Worm (Caenorhabditis elegans) whole organism, L1 larva: ENCODE data around the gene tat-1.
A peak's percentile ranks its signal among the peaks of the same experiment; 100 is the strongest.

Source experiments
- C04F5.9 ChIP-seq: sonication (generic microtip); optimal IDR thresholded peaks from 2 replicates; lab custom pipeline; 2016; ENCODE audit warnings: missing genetic modification characterization, missing compliant biosample characterization
- C16A3.4 ChIP-seq: fragments of 150-350 bp; optimal IDR thresholded peaks from 2 replicates; lab custom pipeline; 2014; ENCODE audit warnings: missing biosample characterization, missing genetic modification characterization
- F16B12.6 ChIP-seq: fragments of 150-350 bp; optimal IDR thresholded peaks from 2 replicates; lab custom pipeline; 2014; ENCODE audit warnings: missing biosample characterization, missing genetic modification characterization
- Y116A8C.19 ChIP-seq: sonication (generic microtip); optimal IDR thresholded peaks from 2 replicates; lab custom pipeline; 2016; ENCODE audit warnings: missing compliant biosample characterization, missing genetic modification characterization, borderline replicate concordance
- aha-1 ChIP-seq: fragments of 150-350 bp; optimal IDR thresholded peaks from 2 replicates; lab custom pipeline; 2014; ENCODE audit warnings: missing biosample characterization, missing genetic modification characterization
- blmp-1 ChIP-seq: fragments of 150-350 bp; optimal IDR thresholded peaks from 2 replicates; lab custom pipeline; 2014; ENCODE audit warnings: missing biosample characterization, missing genetic modification characterization
- ceh-63 ChIP-seq: fragments of 200-800 bp; sonication (Bioruptor generic); optimal IDR thresholded peaks from 2 replicates; lab custom pipeline; 2018; ENCODE audit warnings: mild to moderate bottlenecking, missing genetic modification characterization, missing compliant biosample characterization
- ceh-8 ChIP-seq: fragments of 200-800 bp; sonication (Bioruptor generic); optimal IDR thresholded peaks from 2 replicates; lab custom pipeline; 2018; ENCODE audit warnings: mild to moderate bottlenecking, missing genetic modification characterization, moderate library complexity, missing compliant biosample characterization
- ceh-82 ChIP-seq, 3 experiments: fragments of 150-350 bp in 1 of 3; sonication (generic microtip) in 2 of 3; optimal IDR thresholded peaks; 2 replicates each; lab custom pipeline; 2014 to 2017; ENCODE audit warnings: missing biosample characterization in 3 of 3, missing genetic modification characterization in 3 of 3
- ces-1 ChIP-seq: fragments of 150-350 bp; optimal IDR thresholded peaks from 2 replicates; lab custom pipeline; 2014; ENCODE audit warnings: missing biosample characterization, missing genetic modification reagents, missing genetic modification characterization
- dpl-1 ChIP-seq, 3 experiments: fragments of 150-350 bp in 2 of 3; sonication (generic microtip) in 1 of 3; optimal IDR thresholded peaks; 2 replicates each; lab custom pipeline; 2014 to 2017; ENCODE audit warnings: missing biosample characterization in 3 of 3, missing genetic modification characterization in 3 of 3, missing genetic modification reagents in 3 of 3
- efl-1 ChIP-seq, 4 experiments: fragments of 150-350 bp; optimal IDR thresholded peaks in 3 of 4; peaks in 1 of 4; 1 replicate in 1 of 4; 2 replicates in 3 of 4; lab custom pipeline; 2014; ENCODE audit warnings: missing biosample characterization in 2 of 4, missing genetic modification characterization in 2 of 4, missing genetic modification reagents in 2 of 4
- elt-2 ChIP-seq: sonication (generic microtip); optimal IDR thresholded peaks from 2 replicates; lab custom pipeline; 2016; ENCODE audit warnings: missing genetic modification characterization, mild to moderate bottlenecking, inconsistent platforms, missing compliant biosample characterization, missing genetic modification reagents
- ets-5 ChIP-seq: fragments of 200-800 bp; sonication (Bioruptor generic); IDR thresholded peaks from 2 replicates; pipeline ENCODE4 v1.3.6; 2022; ENCODE audit warnings: missing genetic modification characterization, missing compliant biosample characterization
- fkh-8 ChIP-seq: sonication (generic microtip); optimal IDR thresholded peaks from 2 replicates; lab custom pipeline; 2016; ENCODE audit warnings: mild to moderate bottlenecking, missing genetic modification characterization, missing compliant biosample characterization
- grh-1 ChIP-seq: fragments of 200-800 bp; sonication (Bioruptor generic); IDR thresholded peaks from 2 replicates; pipeline ENCODE4 v1.3.6; 2022; ENCODE audit warnings: missing genetic modification reagents, missing genetic modification characterization, missing compliant biosample characterization
- hpl-2 ChIP-seq: fragments of 150-350 bp; optimal IDR thresholded peaks from 2 replicates; lab custom pipeline; 2014; ENCODE audit warnings: missing biosample characterization, missing genetic modification reagents, missing genetic modification characterization
- irx-1 ChIP-seq: sonication (generic microtip); optimal IDR thresholded peaks from 2 replicates; lab custom pipeline; 2016; ENCODE audit warnings: missing genetic modification characterization, missing compliant biosample characterization
- isw-1 ChIP-seq: fragments of 200-800 bp; sonication (Bioruptor generic); IDR thresholded peaks from 2 replicates; pipeline ENCODE4 v1.3.6; 2022; ENCODE audit warnings: missing genetic modification characterization, missing compliant biosample characterization
- jun-1 ChIP-seq: fragments of 150-350 bp; optimal IDR thresholded peaks from 2 replicates; lab custom pipeline; 2014; ENCODE audit warnings: missing biosample characterization, missing genetic modification reagents, missing genetic modification characterization
- lin-13 ChIP-seq: fragments of 150-350 bp; optimal IDR thresholded peaks from 2 replicates; lab custom pipeline; 2014; ENCODE audit warnings: missing biosample characterization, missing genetic modification reagents, missing genetic modification characterization
- lin-15B ChIP-seq: fragments of 150-350 bp; sonication (generic microtip); optimal IDR thresholded peaks from 3 replicates; lab custom pipeline; 2014; ENCODE audit warnings: missing biosample characterization, missing genetic modification characterization
- lin-39 ChIP-seq: fragments of 150-350 bp; optimal IDR thresholded peaks from 2 replicates; lab custom pipeline; 2014; ENCODE audit warnings: missing biosample characterization, missing genetic modification reagents, missing genetic modification characterization
- mef-2 ChIP-seq: fragments of 150-350 bp; optimal IDR thresholded peaks from 2 replicates; lab custom pipeline; 2014; ENCODE audit warnings: missing biosample characterization, missing genetic modification characterization
- nhr-11 ChIP-seq: fragments of 150-350 bp; optimal IDR thresholded peaks from 2 replicates; lab custom pipeline; 2014; ENCODE audit warnings: missing biosample characterization, missing genetic modification characterization
- nhr-12 ChIP-seq: sonication (generic microtip); optimal IDR thresholded peaks from 2 replicates; lab custom pipeline; 2017; ENCODE audit warnings: missing biosample characterization, missing genetic modification characterization
- nhr-19 ChIP-seq: fragments of 200-800 bp; sonication (Bioruptor generic); conservative IDR thresholded peaks from 2 replicates; pipeline ENCODE4 v1.3.6; 2022; ENCODE audit warnings: missing genetic modification characterization, missing compliant biosample characterization
- nhr-20 ChIP-seq: sonication (generic microtip); optimal IDR thresholded peaks from 2 replicates; lab custom pipeline; 2016; ENCODE audit warnings: mild to moderate bottlenecking, missing genetic modification characterization, missing compliant biosample characterization
- nhr-237 ChIP-seq: fragments of 150-350 bp; optimal IDR thresholded peaks from 2 replicates; lab custom pipeline; 2014; ENCODE audit warnings: missing biosample characterization, missing genetic modification characterization
- nhr-28 ChIP-seq: fragments of 150-350 bp; optimal IDR thresholded peaks from 2 replicates; lab custom pipeline; 2014; ENCODE audit warnings: missing biosample characterization, missing genetic modification characterization
- nhr-84 ChIP-seq: sonication (generic microtip); optimal IDR thresholded peaks from 2 replicates; lab custom pipeline; 2017; ENCODE audit warnings: missing biosample characterization, missing genetic modification characterization
- nhr-85 ChIP-seq: sonication (generic microtip); peaks from one replicate; lab custom pipeline; 2016; ENCODE audit warnings: missing genetic modification characterization, inconsistent platforms, missing compliant biosample characterization
- pax-3 ChIP-seq: fragments of 200-800 bp; sonication (Bioruptor generic); optimal IDR thresholded peaks from 2 replicates; lab custom pipeline; 2018; ENCODE audit warnings: mild to moderate bottlenecking, missing genetic modification characterization, moderate library complexity, missing compliant biosample characterization
- skn-1 ChIP-seq: fragments of 150-350 bp; optimal IDR thresholded peaks from 2 replicates; lab custom pipeline; 2014; ENCODE audit warnings: missing biosample characterization, missing genetic modification characterization
- snu-23 ChIP-seq: sonication (generic microtip); optimal IDR thresholded peaks from 2 replicates; lab custom pipeline; 2016; ENCODE audit warnings: missing genetic modification characterization, missing compliant biosample characterization
- sptf-1 ChIP-seq: fragments of 150-350 bp; optimal IDR thresholded peaks from 2 replicates; lab custom pipeline; 2014; ENCODE audit warnings: missing biosample characterization, missing genetic modification characterization
- tbx-2 ChIP-seq: sonication (generic microtip); optimal IDR thresholded peaks from 2 replicates; lab custom pipeline; 2016; ENCODE audit warnings: missing genetic modification characterization, missing compliant biosample characterization
- tlp-1 ChIP-seq: fragments of 150-350 bp; optimal IDR thresholded peaks from 2 replicates; lab custom pipeline; 2014; ENCODE audit warnings: missing biosample characterization, missing genetic modification characterization
- unc-30 ChIP-seq: sonication (generic microtip); optimal IDR thresholded peaks from 2 replicates; lab custom pipeline; 2017; ENCODE audit warnings: missing biosample characterization, missing genetic modification characterization
- unc-86 ChIP-seq: sonication (generic microtip); optimal IDR thresholded peaks from 2 replicates; lab custom pipeline; 2016; ENCODE audit warnings: missing genetic modification characterization, missing compliant biosample characterization
- vab-15 ChIP-seq: sonication (generic microtip); optimal IDR thresholded peaks from 2 replicates; lab custom pipeline; 2017; ENCODE audit warnings: missing genotype, mild to moderate bottlenecking, missing genetic modification characterization, missing compliant biosample characterization
- xbp-1 ChIP-seq: sonication (generic microtip); optimal IDR thresholded peaks from 2 replicates; lab custom pipeline; 2016; ENCODE audit warnings: missing genetic modification characterization, missing compliant biosample characterization
- zip-4 ChIP-seq: fragments of 200-800 bp; sonication (Bioruptor generic); optimal IDR thresholded peaks from 2 replicates; lab custom pipeline; 2018; ENCODE audit warnings: mild to moderate bottlenecking, missing genetic modification characterization, moderate library complexity, missing compliant biosample characterization
- ztf-11 ChIP-seq, 2 experiments: sonication (generic microtip); optimal IDR thresholded peaks; 2 replicates each; lab custom pipeline; 2016 to 2017; ENCODE audit warnings: missing genetic modification characterization in 2 of 2, missing biosample characterization in 1 of 2, missing compliant biosample characterization in 1 of 2

tat-1 gene

ce11 chrIII:12373807-12374266, 47.7 kb downstream of the tat-1 start, which contains the start of gene glrx-5:
glrx-5 (minus strand) TSS chrIII:12373857.
- TF ChIP-seq tbx-2 (tag; lab: Kevin White, UChicago) (no peak), isw-1 (no peak), jun-1 (no peak), nhr-28 (tag; lab: Kevin White, UChicago) (no peak), fkh-8 (no peak)

ce11 chrIII:12373306-12373705, 48.2 kb downstream of the tat-1 start:
- TF ChIP-seq nhr-20 (tag; lab: Kevin White, UChicago) (no peak), C16A3.4 (tag; lab: Kevin White, UChicago) (no peak), blmp-1 (tag; lab: Kevin White, UChicago) (no peak), ets-5 (GFP tag; lab: Robert Waterston, UW) (no peak), ztf-11 (tag; optimal IDR thresholded peaks at IDR 0.05; lab: Kevin White, UChicago) (no peak), snu-23 (GFP tag; lab: Kevin White, UChicago) (no peak), lin-15B (tag; lab: Kevin White, UChicago) (no peak), ceh-82 (tag; optimal IDR thresholded peaks at IDR 0.05; lab: Kevin White, UChicago) (no peak), nhr-237 (tag; lab: Kevin White, UChicago) (no peak), mef-2 (tag; lab: Kevin White, UChicago) (no peak), nhr-12 (tag; lab: Kevin White, UChicago) (no peak), sptf-1 (tag; lab: Kevin White, UChicago) (no peak), zip-4 (GFP tag; lab: Kevin White, UChicago) (no peak), vab-15 (tag; lab: Kevin White, UChicago) (no peak), C04F5.9 (tag; lab: Kevin White, UChicago) (no peak), aha-1 (tag; lab: Kevin White, UChicago) (no peak)

- no peak for TF ChIP-seq efl-1 (optimal IDR thresholded peaks at IDR 0.05; lab: Kevin White, UChicago)
- TF ChIP-seq efl-1 (GFP tag; optimal IDR thresholded peaks at IDR 0.05 in 1 of 2; lab: Kevin White, UChicago): peak in 1 of 2 experiments; percentile 21
- TF ChIP-seq nhr-19 (GFP tag; lab: Robert Waterston, UW): no peak
- no peak for TF ChIP-seq nhr-237 (tag; lab: Kevin White, UChicago)
These were observed 49.1 kb downstream of the tat-1 start for ce11 chrIII:12372080-12373065.

ce11 chrIII:12370011-12370506, 51.5 kb downstream of the tat-1 start, which contains the start of gene rpt-6:
rpt-6 (plus strand) TSS chrIII:12370456.
- TF ChIP-seq nhr-84 (tag; lab: Kevin White, UChicago) (no peak), tlp-1 (tag; lab: Kevin White, UChicago) (no peak), dpl-1 (GFP tag; optimal IDR thresholded peaks at IDR 0.05; lab: Kevin White, UChicago) (peak; percentile 55 to 77 (median 72)), unc-30 (tag; lab: Kevin White, UChicago) (no peak), Y116A8C.19 (tag; lab: Kevin White, UChicago) (no peak), ces-1 (GFP tag; lab: Kevin White, UChicago) (no peak), elt-2 (tag; lab: Kevin White, UChicago) (no peak), lin-39 (no peak), hpl-2 (GFP tag; lab: Kevin White, UChicago) (peak; percentile 19), unc-86 (tag; lab: Kevin White, UChicago) (no peak), lin-13 (peak; percentile 30), pax-3 (no peak), xbp-1 (tag; lab: Kevin White, UChicago) (peak; percentile 60), skn-1 (tag; lab: Kevin White, UChicago) (peak; percentile 96), ceh-8 (no peak), ets-5 (GFP tag; lab: Robert Waterston, UW) (no peak), nhr-11 (tag; lab: Kevin White, UChicago) (no peak), grh-1 (no peak), nhr-12 (tag; lab: Kevin White, UChicago) (no peak), ceh-63 (GFP tag; lab: Kevin White, UChicago) (no peak), nhr-85 (peak; percentile 72), vab-15 (tag; lab: Kevin White, UChicago) (no peak), F16B12.6 (tag; lab: Kevin White, UChicago) (peak; percentile 98), C04F5.9 (tag; lab: Kevin White, UChicago) (no peak), nhr-20 (tag; lab: Kevin White, UChicago) (peak; percentile 55), ztf-11 (tag; optimal IDR thresholded peaks at IDR 0.05; lab: Kevin White, UChicago) (peak in 1 of 2 experiments; percentile 23), irx-1 (tag; lab: Kevin White, UChicago) (no peak), snu-23 (GFP tag; lab: Kevin White, UChicago) (peak; percentile 78)
